Fruit fly (Drosophila melanogaster) whole organism, embryonic: ENCODE results near the gene InR.

ENCODE experiments used
- Ada2b ChIP-seq: fragments of 200-800 bp; sonication (Bioruptor generic); IDR thresholded peaks from 2 replicates; pipeline ENCODE4 v1.3.6; 2022; ENCODE audit warnings: missing biosample characterization, missing genetic modification characterization
- Atf6 ChIP-seq: fragments of 200-800 bp; sonication (Bioruptor generic); IDR thresholded peaks from 2 replicates; pipeline ENCODE4 v1.3.6; 2022; ENCODE audit warnings: missing biosample characterization, missing genetic modification characterization
- CG10209 ChIP-seq: fragments of 200-800 bp; sonication (Bioruptor generic); optimal IDR thresholded peaks from 3 replicates; lab custom pipeline; 2017; ENCODE audit warnings: missing biosample characterization, mild to moderate bottlenecking, missing genetic modification characterization, missing genetic modification reagents
- CG10267 ChIP-seq: fragments of 200-800 bp; sonication (Bioruptor generic); optimal IDR thresholded peaks from 2 replicates; lab custom pipeline; 2018; ENCODE audit warnings: missing biosample characterization, mild to moderate bottlenecking, missing genetic modification characterization, moderate library complexity
- CG10321 ChIP-seq: fragments of 200-800 bp; sonication (Bioruptor generic); IDR thresholded peaks from 2 replicates; pipeline ENCODE4 v1.3.6; 2022; ENCODE audit warnings: missing biosample characterization, missing genetic modification characterization
- CG10431 ChIP-seq: fragments of 200-800 bp; sonication (Bioruptor generic); optimal IDR thresholded peaks from 3 replicates; lab custom pipeline; 2018; ENCODE audit warnings: missing biosample characterization, mild to moderate bottlenecking, missing genetic modification characterization
- CG10979 ChIP-seq: fragments of 200-800 bp; sonication (Bioruptor generic); optimal IDR thresholded peaks from 2 replicates; lab custom pipeline; 2018; ENCODE audit warnings: missing biosample characterization, mild to moderate bottlenecking, missing genetic modification characterization, moderate library complexity
- CG11696 ChIP-seq: fragments of 200-800 bp; sonication (Bioruptor generic); IDR thresholded peaks from 2 replicates; pipeline ENCODE4 v1.3.6; 2022; ENCODE audit warnings: missing biosample characterization, missing genetic modification characterization
- CG15269 ChIP-seq: fragments of 200-800 bp; sonication (Bioruptor generic); optimal IDR thresholded peaks from 2 replicates; lab custom pipeline; 2018; ENCODE audit warnings: missing biosample characterization, mild to moderate bottlenecking, missing genetic modification characterization, moderate library complexity
- CG15479 ChIP-seq: fragments of 200-800 bp; sonication (Bioruptor generic); optimal IDR thresholded peaks from 3 replicates; lab custom pipeline; 2019; ENCODE audit warnings: missing biosample characterization, mild to moderate bottlenecking, missing genetic modification characterization, moderate library complexity
- CG17361 ChIP-seq: fragments of 200-800 bp; sonication (Bioruptor generic); IDR thresholded peaks from 3 replicates; pipeline ENCODE4 v1.3.6; 2022; ENCODE audit warnings: missing biosample characterization, missing genetic modification characterization
- CG1832 ChIP-seq: fragments of 200-800 bp; sonication (Bioruptor generic); optimal IDR thresholded peaks from 2 replicates; lab custom pipeline; 2017; ENCODE audit warnings: missing biosample characterization, mild to moderate bottlenecking, missing genetic modification characterization, inconsistent platforms
- CG2129 ChIP-seq: fragments of 200-800 bp; sonication (Bioruptor generic); IDR thresholded peaks from 2 replicates; pipeline ENCODE4 v1.3.6; 2022; ENCODE audit warnings: missing biosample characterization, missing genetic modification characterization; ENCODE audit not compliant: partially characterized antibody
- CG2199 ChIP-seq: fragments of 200-800 bp; sonication (Bioruptor generic); IDR thresholded peaks from 3 replicates; pipeline ENCODE4 v1.3.6; 2022; ENCODE audit warnings: missing biosample characterization, missing genetic modification characterization
- CG2678 ChIP-seq: fragments of 200-800 bp; sonication (Bioruptor generic); optimal IDR thresholded peaks from 3 replicates; lab custom pipeline; 2019; ENCODE audit warnings: missing biosample characterization, mild to moderate bottlenecking, missing genetic modification characterization, moderate library complexity
- CG30403 ChIP-seq: fragments of 200-800 bp; sonication (Bioruptor generic); optimal IDR thresholded peaks from 3 replicates; lab custom pipeline; 2016; ENCODE audit warnings: missing biosample characterization, missing genetic modification characterization
- CG31441 ChIP-seq: fragments of 200-800 bp; sonication (Bioruptor generic); IDR thresholded peaks from 2 replicates; pipeline ENCODE4 v1.3.6; 2022; ENCODE audit warnings: missing biosample characterization, missing genetic modification characterization
- CG34422 ChIP-seq: fragments of 200-800 bp; sonication (Bioruptor generic); IDR thresholded peaks from 3 replicates; pipeline ENCODE4 v1.3.6; 2022; ENCODE audit warnings: missing biosample characterization, missing genetic modification characterization
- CG4424 ChIP-seq: fragments of 200-800 bp; sonication (Bioruptor generic); optimal IDR thresholded peaks from 3 replicates; lab custom pipeline; 2016; ENCODE audit warnings: missing biosample characterization, missing genetic modification characterization
- CG6272 ChIP-seq: fragments of 200-800 bp; sonication (Bioruptor generic); IDR thresholded peaks from 2 replicates; pipeline ENCODE4 v1.3.6; 2022; ENCODE audit warnings: missing biosample characterization, missing genetic modification characterization
- CG6689 ChIP-seq: fragments of 200-800 bp; sonication (Bioruptor generic); IDR thresholded peaks from 2 replicates; pipeline ENCODE4 v1.3.6; 2022; ENCODE audit warnings: missing biosample characterization, missing genetic modification characterization
- CG6813 ChIP-seq: fragments of 200-800 bp; sonication (Bioruptor generic); optimal IDR thresholded peaks from 2 replicates; lab custom pipeline; 2017; ENCODE audit warnings: missing biosample characterization, missing genetic modification characterization, mild to moderate bottlenecking, moderate library complexity, missing genetic modification reagents
- CG7357 ChIP-seq: fragments of 200-800 bp; sonication (Bioruptor generic); IDR thresholded peaks from 3 replicates; pipeline ENCODE4 v1.3.6; 2022; ENCODE audit warnings: missing biosample characterization, missing genetic modification characterization
- CG8290 ChIP-seq, 3 experiments: fragments of 200-800 bp; sonication (Bioruptor generic); optimal IDR thresholded peaks; 2 replicates each; lab custom pipeline; 2016 to 2019; ENCODE audit warnings: missing biosample characterization in 3 of 3, missing genetic modification characterization in 3 of 3, mild to moderate bottlenecking in 2 of 3, moderate library complexity in 1 of 3
- CG9876 ChIP-seq: fragments of 200-800 bp; sonication (Bioruptor generic); optimal IDR thresholded peaks from 2 replicates; lab custom pipeline; 2016; ENCODE audit warnings: missing biosample characterization, missing genetic modification characterization
- Deaf1 ChIP-seq: fragments of 200-800 bp; optimal IDR thresholded peaks from 3 replicates; lab custom pipeline; 2019; ENCODE audit warnings: missing biosample characterization, mild to moderate bottlenecking, missing genetic modification characterization, moderate library complexity
- Drgx ChIP-seq: fragments of 200-800 bp; sonication (Bioruptor generic); IDR thresholded peaks from 2 replicates; pipeline ENCODE4 v1.3.6; 2022; ENCODE audit warnings: missing biosample characterization, missing genetic modification characterization
- Elba2 ChIP-seq: fragments of 200-800 bp; sonication (Bioruptor generic); optimal IDR thresholded peaks from 3 replicates; lab custom pipeline; 2016; ENCODE audit warnings: missing biosample characterization, missing genetic modification characterization
- H2.0 ChIP-seq: fragments of 200-800 bp; sonication (Bioruptor generic); IDR thresholded peaks from 2 replicates; pipeline ENCODE4 v1.3.6; 2022; ENCODE audit warnings: missing biosample characterization, missing genetic modification characterization
- Sox100B ChIP-seq: fragments of 200-800 bp; sonication (Bioruptor generic); optimal IDR thresholded peaks from 3 replicates; lab custom pipeline; 2018; ENCODE audit warnings: missing biosample characterization, mild to moderate bottlenecking, missing genetic modification characterization
- Sry-β ChIP-seq: fragments of 200-800 bp; sonication (Bioruptor generic); optimal IDR thresholded peaks from 2 replicates; lab custom pipeline; 2018; ENCODE audit warnings: missing biosample characterization, mild to moderate bottlenecking, missing genetic modification characterization, moderate library complexity
- Xrp1 ChIP-seq: fragments of 200-800 bp; sonication (Bioruptor generic); IDR thresholded peaks from 2 replicates; pipeline ENCODE4 v1.3.6; 2022; ENCODE audit warnings: missing biosample characterization, missing genetic modification characterization
- al ChIP-seq: fragments of 200-800 bp; sonication (Bioruptor generic); IDR thresholded peaks from 2 replicates; pipeline ENCODE4 v1.3.6; 2022; ENCODE audit warnings: missing biosample characterization, missing genetic modification characterization
- ato ChIP-seq: fragments of 200-800 bp; sonication (Bioruptor generic); IDR thresholded peaks from 2 replicates; pipeline ENCODE4 v1.3.6; 2022; ENCODE audit warnings: missing biosample characterization, missing genetic modification characterization; ENCODE audit not compliant: partially characterized antibody
- chinmo ChIP-seq: fragments of 200-800 bp; sonication (Bioruptor generic); IDR thresholded peaks from 4 replicates; pipeline ENCODE4 v1.3.6; 2022; ENCODE audit warnings: missing biosample characterization, missing genetic modification characterization; ENCODE audit not compliant: partially characterized antibody
- chm ChIP-seq: fragments of 200-800 bp; sonication (Bioruptor generic); IDR thresholded peaks from 2 replicates; pipeline ENCODE4 v1.3.6; 2022; ENCODE audit warnings: missing biosample characterization, missing genetic modification characterization
- dysf ChIP-seq: fragments of 200-800 bp; sonication (Bioruptor generic); IDR thresholded peaks from 3 replicates; pipeline ENCODE4 v1.3.6; 2022; ENCODE audit warnings: missing biosample characterization, missing genetic modification characterization
- ham ChIP-seq: fragments of 200-800 bp; sonication (Bioruptor generic); IDR thresholded peaks from 2 replicates; pipeline ENCODE4 v1.3.6; 2022; ENCODE audit warnings: missing biosample characterization, missing genetic modification characterization
- knrl ChIP-seq: fragments of 200-800 bp; sonication (Bioruptor generic); IDR thresholded peaks from 3 replicates; pipeline ENCODE4 v1.3.6; 2022; ENCODE audit warnings: missing biosample characterization, missing genetic modification characterization; ENCODE audit not compliant: partially characterized antibody
- lola ChIP-seq, 3 experiments: fragments of >200 bp in 2 of 3; fragments of 200-800 bp in 1 of 3; sonication (Bioruptor generic) in 1 of 3; optimal IDR thresholded peaks; 2 replicates each; lab custom pipeline; 2017 to 2019; ENCODE audit warnings: missing biosample characterization in 3 of 3, missing genetic modification characterization in 3 of 3, mild to moderate bottlenecking in 1 of 3, moderate library complexity in 1 of 3
- mld ChIP-seq: fragments of 200-800 bp; sonication (Bioruptor generic); IDR thresholded peaks from 3 replicates; pipeline ENCODE4 v1.3.6; 2022; ENCODE audit warnings: missing biosample characterization, missing genetic modification characterization; ENCODE audit not compliant: partially characterized antibody
- nerfin-2 ChIP-seq: fragments of 200-800 bp; sonication (Bioruptor generic); IDR thresholded peaks from 2 replicates; pipeline ENCODE4 v1.3.6; 2022; ENCODE audit warnings: missing biosample characterization, missing genetic modification characterization; ENCODE audit not compliant: partially characterized antibody
- pfk ChIP-seq: fragments of 200-800 bp; sonication (Bioruptor generic); optimal IDR thresholded peaks from 2 replicates; lab custom pipeline; 2018; ENCODE audit warnings: missing biosample characterization, mild to moderate bottlenecking, missing genetic modification characterization, moderate library complexity
- sim ChIP-seq: fragments of 200-800 bp; sonication (Bioruptor generic); IDR thresholded peaks from 2 replicates; pipeline ENCODE4 v1.3.6; 2022; ENCODE audit warnings: missing biosample characterization, missing genetic modification characterization
- trem ChIP-seq: fragments of 200-800 bp; optimal IDR thresholded peaks from 3 replicates; lab custom pipeline; 2019; ENCODE audit warnings: missing biosample characterization, mild to moderate bottlenecking, missing genetic modification characterization, moderate library complexity
- vvl ChIP-seq: fragments of 200-800 bp; sonication (Bioruptor generic); IDR thresholded peaks from 2 replicates; pipeline ENCODE4 v1.3.6; 2022; ENCODE audit warnings: missing biosample characterization, missing genetic modification characterization
- wdn ChIP-seq: fragments of 200-800 bp; sonication (Bioruptor generic); IDR thresholded peaks from 2 replicates; pipeline ENCODE4 v1.3.6; 2022; ENCODE audit warnings: missing biosample characterization, missing genetic modification characterization
- zfh1 ChIP-seq: fragments of 200-800 bp; sonication (Bioruptor generic); IDR thresholded peaks from 3 replicates; pipeline ENCODE4 v1.3.6; 2022; ENCODE audit warnings: missing biosample characterization, missing genetic modification characterization

Gene InR

dm6 chr3R:21594417-21594892 is 24.7 kb downstream of the InR start (continued):
- peak; percentile 32; the same call in 1 of the 2 replicates for TF ChIP-seq CG6689
- no peak for TF ChIP-seq al (GFP tag; lab: Robert Waterston, UW)
- no peak for TF ChIP-seq sim (GFP tag; lab: Robert Waterston, UW)
- peak; percentile 69 for TF ChIP-seq CG17361 (GFP tag; lab: Robert Waterston, UW)
- TF ChIP-seq dysf (GFP tag; lab: Robert Waterston, UW), result 0 out of 3 replicates have a peak, but pooled peaks have one; percentile 26
- TF ChIP-seq CG6813 (GFP tag; lab: Kevin White, UChicago), result peak; percentile 9
- TF ChIP-seq CG6272 (GFP tag; lab: Robert Waterston, UW), result 0 out of 2 replicates have a peak, but pooled peaks have one; percentile 18
- no peak for TF ChIP-seq CG15479 (GFP tag; lab: Kevin White, UChicago)
- TF ChIP-seq CG4424 (GFP tag; lab: Kevin White, UChicago), result peak; percentile 10
- peak; percentile 41 for TF ChIP-seq CG1832 (GFP tag; lab: Kevin White, UChicago)
- TF ChIP-seq Atf6 (GFP tag; lab: Robert Waterston, UW), result no peak
- TF ChIP-seq CG10431 (GFP tag; lab: Kevin White, UChicago), result peak; percentile 9
- TF ChIP-seq CG8290 (GFP tag; optimal IDR thresholded peaks at IDR 0.05; lab: Kevin White, UChicago), result no peak
- TF ChIP-seq CG8290 (tag; optimal IDR thresholded peaks at IDR 0.05; lab: Kevin White, UChicago), result peak in 1 of 2 experiments; percentile 31
- TF ChIP-seq CG31441 (GFP tag; lab: Robert Waterston, UW), result peak; percentile 61; the same call in 1 of the 2 replicates
- no peak for TF ChIP-seq pfk
- no peak for TF ChIP-seq CG9876 (GFP tag; lab: Kevin White, UChicago)
- TF ChIP-seq CG2199 (GFP tag; lab: Robert Waterston, UW), result 0 out of 3 replicates have a peak, but pooled peaks have one; percentile 12
- peak; percentile 63 for TF ChIP-seq Xrp1 (GFP tag; lab: Robert Waterston, UW)
- TF ChIP-seq chinmo (GFP tag; lab: Robert Waterston, UW), result peak; percentile 86; the same call in 3 of the 4 replicates
- TF ChIP-seq CG11696 (GFP tag; lab: Robert Waterston, UW), result peak; percentile 54; the same call in 1 of the 2 replicates
- peak; percentile 73 for TF ChIP-seq vvl (GFP tag; lab: Robert Waterston, UW)
- TF ChIP-seq Deaf1 (tag; lab: Kevin White, UChicago), result no peak
- peak; percentile 23 for TF ChIP-seq CG10267 (tag; lab: Kevin White, UChicago)
- TF ChIP-seq chm, result peak; percentile 39; the same call in 1 of the 2 replicates
- no peak for TF ChIP-seq ato (GFP tag; lab: Robert Waterston, UW)
- 0 out of 2 replicates have a peak, but pooled peaks have one; percentile 6 for TF ChIP-seq CG10321 (GFP tag; lab: Robert Waterston, UW)
- peak; percentile 49 for TF ChIP-seq Ada2b
- peak; percentile 23 for TF ChIP-seq CG15269
- TF ChIP-seq knrl, result 0 out of 3 replicates have a peak, but pooled peaks have one; percentile 14
- TF ChIP-seq ham (GFP tag; lab: Robert Waterston, UW), result no peak
- TF ChIP-seq CG2129 (GFP tag; lab: Robert Waterston, UW), result no peak
- no peak for TF ChIP-seq CG7357 (GFP tag; lab: Robert Waterston, UW)
- TF ChIP-seq CG30403 (GFP tag; lab: Kevin White, UChicago), result peak; percentile 44
- TF ChIP-seq CG2678 (tag; lab: Kevin White, UChicago), result peak; percentile 33
- TF ChIP-seq nerfin-2 (GFP tag; lab: Robert Waterston, UW), result no peak
- no peak for TF ChIP-seq Elba2 (GFP tag; lab: Kevin White, UChicago)
- TF ChIP-seq wdn (GFP tag; lab: Robert Waterston, UW), result no peak
- TF ChIP-seq Sox100B (GFP tag; lab: Kevin White, UChicago), result peak; percentile 49
- TF ChIP-seq zfh1, result peak; percentile 40; the same call in 1 of the 3 replicates
- peak; percentile 56 for TF ChIP-seq CG10979 (tag; lab: Kevin White, UChicago)
- TF ChIP-seq lola (GFP tag; optimal IDR thresholded peaks at IDR 0.05; lab: Kevin White, UChicago), result peak in 1 of 3 experiments; percentile 44
- TF ChIP-seq CG10209 (GFP tag; lab: Kevin White, UChicago), result peak; percentile 54
- TF ChIP-seq mld, result 0 out of 3 replicates have a peak, but pooled peaks have one; percentile 32
- TF ChIP-seq Drgx (GFP tag; lab: Robert Waterston, UW), result peak; percentile 39; the same call in 1 of the 2 replicates
- no peak for TF ChIP-seq Sry-β (GFP tag; lab: Kevin White, UChicago)
- no peak for TF ChIP-seq CG34422 (GFP tag; lab: Robert Waterston, UW)
- TF ChIP-seq trem (tag; lab: Kevin White, UChicago), result peak; percentile 26
- TF ChIP-seq H2.0 (GFP tag; lab: Robert Waterston, UW), result no peak; the same call in 1 of the 2 replicates
